Worm (Caenorhabditis elegans) whole organism, L4/young adult: ENCODE results near the gene hal-3.

Experiments
- W03F9.2 ChIP-seq: fragments of 150-350 bp; optimal IDR thresholded peaks from 2 replicates; lab custom pipeline; 2014; ENCODE audit warnings: missing biosample characterization, missing genetic modification characterization
- dao-5 ChIP-seq: sonication (generic microtip); optimal IDR thresholded peaks from 2 replicates; lab custom pipeline; 2016; ENCODE audit warnings: missing genotype, missing genetic modification characterization, moderate library complexity, missing compliant biosample characterization
- him-1 ChIP-seq: sonication (generic microtip); optimal IDR thresholded peaks from 2 replicates; lab custom pipeline; 2016; ENCODE audit warnings: missing genotype, missing genetic modification reagents, missing genetic modification characterization, missing compliant biosample characterization

The hal-3 gene

ce11 chrII:9600022-9600722, 16.8 kb downstream of the hal-3 start:
- TF ChIP-seq W03F9.2 (no peak), him-1 (tag; lab: Kevin White, UChicago) (no peak)

DNA sequence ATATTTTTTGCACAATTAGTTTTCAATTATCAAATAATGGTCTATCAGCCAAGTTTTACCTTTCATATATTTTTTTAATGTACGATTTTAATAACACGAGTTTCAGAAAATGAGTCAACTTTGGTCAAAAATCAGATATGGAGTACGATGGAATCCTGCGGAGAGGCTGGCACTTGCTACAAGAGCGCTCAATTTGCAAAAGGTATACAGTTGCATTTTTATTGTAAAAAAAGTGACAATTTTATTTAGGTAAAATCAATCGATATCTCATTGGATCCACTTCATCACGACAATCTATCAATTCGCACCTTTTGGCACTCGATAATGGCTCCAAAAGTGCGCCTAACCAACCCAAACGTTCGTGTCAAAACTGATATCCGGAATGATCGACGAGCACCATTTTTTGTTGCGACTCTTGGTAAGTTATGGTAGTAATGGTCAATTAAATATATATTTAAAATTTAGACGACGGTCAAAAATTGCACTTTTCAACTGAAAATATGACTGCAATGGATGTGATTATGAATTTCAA, 19.3 kb downstream of the hal-3 start, which contains the start of gene mrpl-53:
TSS of gene mrpl-53 (plus strand) at position 107 of the 532 bp plus-strand sequence.
- TF ChIP-seq W03F9.2 = no peak
- no peak for TF ChIP-seq dao-5 (tag; lab: Kevin White, UChicago)
- no peak for TF ChIP-seq him-1 (tag; lab: Kevin White, UChicago)

DNA sequence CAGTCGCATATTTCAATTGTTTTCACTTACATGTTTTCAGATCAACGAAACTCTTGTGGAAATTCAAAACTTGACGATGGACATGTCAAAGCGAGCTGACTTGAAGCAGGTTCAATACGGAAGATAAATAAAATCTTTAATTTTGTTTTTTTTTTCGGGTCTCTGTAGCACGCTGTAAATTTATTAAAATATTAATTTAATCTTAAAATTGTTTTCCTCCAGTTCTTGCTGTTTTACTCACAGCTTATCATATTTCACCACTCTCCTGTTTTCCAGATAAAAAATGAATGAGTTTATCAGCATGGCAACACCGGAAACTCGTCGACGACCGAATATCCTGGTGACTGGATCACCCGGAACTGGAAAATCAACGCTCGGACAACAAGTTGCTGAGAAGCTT, 20.5 kb downstream of the hal-3 start, which contains the start of gene E02H1.6:
TSS of gene E02H1.6 (plus strand) at position 301 of the 400 bp plus-strand sequence.
- TF ChIP-seq W03F9.2 (no peak), dao-5 (tag; lab: Kevin White, UChicago) (no peak), him-1 (tag; lab: Kevin White, UChicago) (no peak)

ce11 chrII:9594924-9595323, 22.0 kb downstream of the hal-3 start, which contains the start of gene E02H1.5:
Gene E02H1.5, plus strand, starts transcription at chrII:9595224.
- TF ChIP-seq him-1 (tag; lab: Kevin White, UChicago) = no peak
- TF ChIP-seq W03F9.2 = no peak
- TF ChIP-seq dao-5 (tag; lab: Kevin White, UChicago) = no peak

- TF ChIP-seq him-1 (tag; lab: Kevin White, UChicago) = no peak
- no peak for TF ChIP-seq dao-5 (tag; lab: Kevin White, UChicago)
- TF ChIP-seq W03F9.2 = no peak
Measured at ce11 chrII:9592737-9593136, 24.2 kb downstream of the hal-3 start, which contains the start of gene parp-2. Gene parp-2, plus strand, starts transcription at chrII:9593037.

- no peak for TF ChIP-seq dao-5 (tag; lab: Kevin White, UChicago)
- TF ChIP-seq W03F9.2 = peak; percentile 55
Measured at ce11 chrII:9591071-9591470, 25.9 kb downstream of the hal-3 start, which contains the start of the genes E02H1.1 and tag-124. Gene E02H1.1, minus strand, starts transcription at chrII:9591164. Gene tag-124, plus strand, starts transcription at chrII:9591292.

- TF ChIP-seq him-1 (tag; lab: Kevin White, UChicago) (no peak), dao-5 (tag; lab: Kevin White, UChicago) (no peak), W03F9.2 (no peak)
Measured at ce11 chrII:9589667-9590066, 27.3 kb downstream of the hal-3 start, which contains the start of gene eral-1. Gene eral-1, minus strand, starts transcription at chrII:9589767.

DNA sequence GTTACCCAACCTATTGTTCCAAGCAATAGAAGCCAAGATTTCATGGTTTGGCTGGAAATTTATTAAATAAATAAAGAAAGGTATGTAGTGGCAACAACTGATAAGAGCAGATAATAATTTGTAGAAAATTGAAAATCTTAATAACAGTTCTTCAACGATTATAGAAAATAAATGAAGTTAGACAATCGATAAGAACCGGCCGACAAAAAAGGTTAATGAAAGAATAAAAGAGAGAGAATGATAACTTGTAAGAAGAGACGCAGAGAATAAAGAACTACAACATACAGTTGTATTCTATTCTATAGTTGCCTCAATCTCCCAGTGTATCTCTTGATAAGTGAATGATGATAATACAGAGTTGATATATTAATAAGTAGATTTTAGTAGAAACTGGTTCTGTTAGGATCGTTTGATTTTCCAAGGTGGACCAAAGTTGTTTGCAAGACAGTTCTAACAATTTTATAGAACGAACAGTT, 30.2 kb downstream of the hal-3 start, which contains the start of gene ugt-58:
TSS of gene ugt-58 (minus strand) at position 51 of the 476 bp plus-strand sequence.
- TF ChIP-seq dao-5 (tag; lab: Kevin White, UChicago) = no peak

DNA sequence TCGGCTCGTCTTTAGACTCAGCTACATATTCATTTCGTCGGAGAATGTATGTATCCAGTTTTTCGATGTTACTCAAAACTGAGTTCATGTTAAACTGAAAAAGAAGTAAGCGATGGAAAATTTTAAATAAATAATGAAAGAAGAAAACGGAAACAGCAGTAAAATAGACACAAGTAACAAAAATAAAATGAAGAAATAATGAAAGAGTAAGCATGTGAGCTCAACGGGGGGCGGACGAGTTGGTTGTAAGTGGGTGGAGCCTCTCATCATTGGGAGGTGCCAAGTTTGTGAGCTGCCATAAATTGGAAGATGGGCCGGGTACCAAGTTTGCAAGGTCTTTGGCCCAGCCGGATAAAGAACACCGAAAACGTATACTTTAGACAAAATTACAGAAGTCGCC, 33.5 kb downstream of the hal-3 start, which contains the start of gene wee-1.1:
TSS of gene wee-1.1 (minus strand) at position 101 of the 400 bp plus-strand sequence.
- no peak for TF ChIP-seq W03F9.2
- no peak for TF ChIP-seq him-1 (tag; lab: Kevin White, UChicago)
- no peak for TF ChIP-seq dao-5 (tag; lab: Kevin White, UChicago)

DNA sequence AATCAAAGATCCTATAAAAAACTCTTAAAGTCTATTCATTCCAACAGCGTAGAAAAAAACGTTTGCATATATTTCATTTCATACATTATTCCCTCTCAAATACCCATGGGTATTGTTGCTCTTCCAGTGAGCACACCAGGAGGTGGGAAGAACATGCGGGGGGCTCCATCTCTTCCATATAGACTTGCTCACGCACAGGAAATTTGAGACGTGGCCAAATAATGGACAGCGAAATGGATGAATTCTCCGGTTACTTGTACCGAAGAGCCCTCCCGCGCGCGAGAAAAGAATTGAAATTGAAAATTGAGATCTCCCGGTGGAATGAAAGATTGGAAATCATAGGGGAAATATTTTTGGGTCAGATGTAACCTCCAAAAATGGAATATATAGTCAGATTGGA, 39.3 kb downstream of the hal-3 start:
- TF ChIP-seq W03F9.2 (no peak), dao-5 (tag; lab: Kevin White, UChicago) (no peak), him-1 (tag; lab: Kevin White, UChicago) (no peak)

DNA sequence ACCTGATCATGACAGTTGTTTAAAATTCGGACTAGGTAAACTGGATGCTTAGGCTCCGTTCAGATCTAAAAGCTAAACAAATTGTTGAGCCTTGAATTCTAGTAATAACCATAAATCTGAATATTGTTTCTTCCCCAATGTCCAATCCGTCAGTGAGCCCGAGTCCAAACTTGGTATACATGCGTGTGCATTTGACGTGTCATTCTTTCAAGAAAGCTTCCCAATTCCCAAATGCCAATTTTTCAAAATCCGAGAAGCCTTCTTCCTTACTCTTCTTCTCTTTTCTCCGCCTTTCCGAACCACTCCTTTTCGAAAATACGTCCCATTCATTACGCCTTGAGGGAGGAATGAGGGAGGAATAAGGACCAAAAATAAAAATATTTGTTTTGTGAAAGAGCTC, 40.2 kb downstream of the hal-3 start:
- TF ChIP-seq him-1 (tag; lab: Kevin White, UChicago) = no peak
- no peak for TF ChIP-seq dao-5 (tag; lab: Kevin White, UChicago)
- TF ChIP-seq W03F9.2 = no peak

ce11 chrII:9575670-9576069, 41.3 kb downstream of the hal-3 start, which contains the start of gene exc-7:
Gene exc-7, plus strand, starts transcription at chrII:9575970.
- TF ChIP-seq W03F9.2 = no peak
- no peak for TF ChIP-seq him-1 (tag; lab: Kevin White, UChicago)
- TF ChIP-seq dao-5 (tag; lab: Kevin White, UChicago) = no peak

DNA sequence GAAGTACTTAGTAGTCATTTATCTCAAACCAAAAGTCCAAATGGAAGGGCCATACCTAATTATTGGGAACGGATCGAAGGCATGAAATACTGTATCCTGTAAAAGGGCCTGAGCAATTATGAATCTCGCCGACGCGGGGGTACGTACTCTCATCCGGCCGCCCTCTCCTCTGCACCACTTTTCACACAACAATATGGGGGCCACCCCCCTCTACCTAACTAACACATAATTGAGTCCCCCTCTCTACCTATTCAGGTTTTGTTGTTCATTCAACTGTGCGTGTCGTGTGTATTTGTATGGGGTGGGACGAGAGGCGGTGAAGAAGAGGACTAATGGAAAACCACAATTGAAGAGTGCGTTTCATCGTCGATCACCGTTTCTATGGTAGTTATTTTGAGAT, 42.5 kb downstream of the hal-3 start:
- TF ChIP-seq W03F9.2 (no peak), him-1 (tag; lab: Kevin White, UChicago) (no peak), dao-5 (tag; lab: Kevin White, UChicago) (no peak)

DNA sequence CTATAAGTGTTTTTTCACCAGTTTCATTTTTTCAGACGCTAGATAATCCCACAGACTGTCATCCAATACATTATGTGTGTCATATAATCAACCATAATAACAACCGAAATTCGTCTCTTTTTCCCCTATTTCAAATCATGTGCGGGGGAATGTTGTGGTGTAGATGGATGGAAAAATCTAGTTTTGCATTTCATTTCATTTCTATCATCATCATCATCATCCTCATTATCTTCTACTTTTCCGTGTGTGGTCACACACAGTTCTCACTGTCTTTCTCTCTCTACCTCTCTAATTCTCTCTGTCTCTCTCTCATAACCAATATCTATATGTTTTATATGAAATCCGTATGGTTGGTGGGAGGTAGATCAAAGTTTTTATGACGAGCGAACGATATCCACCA, 43.5 kb downstream of the hal-3 start:
- TF ChIP-seq him-1 (tag; lab: Kevin White, UChicago) (no peak), dao-5 (tag; lab: Kevin White, UChicago) (no peak), W03F9.2 (no peak)
